Worm (Caenorhabditis elegans) whole organism, mixed stage, embryonic: Measurements from ENCODE around the gene T10C6.16.

Experiments
- M03D4.4 ChIP-seq: sonication (generic microtip); optimal IDR thresholded peaks from 2 replicates; lab custom pipeline; 2017; ENCODE audit warnings: mild to moderate bottlenecking, missing genetic modification characterization, missing compliant biosample characterization
- bed-3 ChIP-seq: fragments of 200-800 bp; sonication (Bioruptor generic); optimal IDR thresholded peaks from 3 replicates; lab custom pipeline; 2018; ENCODE audit warnings: mild to moderate bottlenecking, missing genetic modification characterization, moderate library complexity, missing compliant biosample characterization
- ceh-43 ChIP-seq: fragments of 200-800 bp; sonication (Bioruptor generic); optimal IDR thresholded peaks from 2 replicates; lab custom pipeline; 2018; ENCODE audit warnings: mild to moderate bottlenecking, missing genetic modification characterization, moderate library complexity, missing compliant biosample characterization
- cnd-1 ChIP-seq: fragments of 200-800 bp; sonication (Bioruptor generic); optimal IDR thresholded peaks from 2 replicates; lab custom pipeline; 2018; ENCODE audit warnings: mild to moderate bottlenecking, missing genetic modification characterization, missing compliant biosample characterization
- drap-1 ChIP-seq: fragments of 200-800 bp; sonication (Bioruptor generic); optimal IDR thresholded peaks from 3 replicates; lab custom pipeline; 2018; ENCODE audit warnings: mild to moderate bottlenecking, missing genetic modification characterization, missing compliant biosample characterization
- elt-3 ChIP-seq: fragments of 150-350 bp; optimal IDR thresholded peaks from 2 replicates; lab custom pipeline; 2014; ENCODE audit warnings: missing biosample characterization, missing genetic modification characterization
- hlh-1 ChIP-seq: fragments of 150-350 bp; optimal IDR thresholded peaks from 2 replicates; lab custom pipeline; 2014; ENCODE audit warnings: missing biosample characterization, missing genetic modification reagents, missing genetic modification characterization
- pha-4 ChIP-seq: fragments of 150-350 bp; optimal IDR thresholded peaks from 2 replicates; lab custom pipeline; 2018; ENCODE audit warnings: missing biosample characterization, missing genetic modification reagents, missing genetic modification characterization
- snpc-4 ChIP-seq: fragments of 150-350 bp; optimal IDR thresholded peaks from 2 replicates; lab custom pipeline; 2014; ENCODE audit warnings: missing biosample characterization, missing genetic modification characterization
- unc-62 ChIP-seq: fragments of 150-350 bp; optimal IDR thresholded peaks from 2 replicates; lab custom pipeline; 2014; ENCODE audit warnings: missing biosample characterization, missing genetic modification reagents, missing genetic modification characterization

DNA sequence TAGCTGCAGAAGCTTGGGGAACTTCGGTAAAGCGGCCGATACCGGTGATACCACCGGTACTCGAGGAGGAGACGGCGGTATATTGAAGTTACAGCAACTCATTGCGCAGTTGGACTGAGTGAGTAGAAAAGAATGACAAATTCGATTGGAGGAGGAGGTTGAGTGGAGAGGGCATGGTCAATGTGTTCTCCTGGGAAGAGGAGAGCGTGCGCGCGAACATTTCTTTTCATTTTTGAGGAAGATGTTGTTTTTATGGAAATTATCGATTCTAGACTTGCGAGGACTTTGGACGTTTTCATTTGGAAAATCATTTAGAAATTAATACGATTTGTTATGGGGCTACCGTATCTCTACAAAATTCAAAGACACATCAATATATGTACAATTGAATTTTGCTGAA, 3.6 kb downstream of the T10C6.16 start:
- TF ChIP-seq snpc-4 (tag; lab: Kevin White, UChicago) (no peak), hlh-1 (tag; lab: Kevin White, UChicago) (no peak), pha-4 (tag; lab: Kevin White, UChicago) (no peak), drap-1 (GFP tag; lab: Kevin White, UChicago) (no peak), ceh-43 (GFP tag; lab: Kevin White, UChicago) (no peak), unc-62 (GFP tag; lab: Kevin White, UChicago) (no peak), elt-3 (tag; lab: Kevin White, UChicago) (no peak), bed-3 (no peak), cnd-1 (tag; lab: Kevin White, UChicago) (no peak), M03D4.4 (tag; lab: Kevin White, UChicago) (no peak)
